Fruit fly (Drosophila melanogaster) whole organism, embryonic: Measurements from ENCODE around the gene Teh1.

Experiments
- Abd-B ChIP-seq: fragments of 200-800 bp; sonication (Bioruptor generic); optimal IDR thresholded peaks from 2 replicates; lab custom pipeline; 2018; ENCODE audit warnings: missing biosample characterization, mild to moderate bottlenecking, missing genetic modification characterization, moderate library complexity
- Bteb2 ChIP-seq: fragments of 200-800 bp; sonication (Bioruptor generic); optimal IDR thresholded peaks from 2 replicates; lab custom pipeline; 2016; ENCODE audit warnings: missing biosample characterization, missing genetic modification characterization
- CG10431 ChIP-seq: fragments of 200-800 bp; sonication (Bioruptor generic); optimal IDR thresholded peaks from 3 replicates; lab custom pipeline; 2018; ENCODE audit warnings: missing biosample characterization, mild to moderate bottlenecking, missing genetic modification characterization
- CG10979 ChIP-seq: fragments of 200-800 bp; sonication (Bioruptor generic); optimal IDR thresholded peaks from 2 replicates; lab custom pipeline; 2018; ENCODE audit warnings: missing biosample characterization, mild to moderate bottlenecking, missing genetic modification characterization, moderate library complexity
- CG11093 ChIP-seq: fragments of 200-800 bp; sonication (Bioruptor generic); IDR thresholded peaks from 3 replicates; pipeline ENCODE4 v1.3.6; 2022; ENCODE audit warnings: missing biosample characterization, missing genetic modification characterization
- CG11696 ChIP-seq: fragments of 200-800 bp; sonication (Bioruptor generic); IDR thresholded peaks from 2 replicates; pipeline ENCODE4 v1.3.6; 2022; ENCODE audit warnings: missing biosample characterization, missing genetic modification characterization
- CG12236 ChIP-seq: fragments of 200-800 bp; sonication (Bioruptor generic); optimal IDR thresholded peaks from 2 replicates; lab custom pipeline; 2016; ENCODE audit warnings: missing biosample characterization, missing genetic modification characterization
- CG13624 ChIP-seq: fragments of 200-800 bp; sonication (Bioruptor generic); optimal IDR thresholded peaks from 2 replicates; lab custom pipeline; 2016; ENCODE audit warnings: missing biosample characterization, missing genetic modification characterization
- CG14965 ChIP-seq: fragments of 200-800 bp; sonication (Bioruptor generic); optimal IDR thresholded peaks from 2 replicates; lab custom pipeline; 2016; ENCODE audit warnings: missing biosample characterization, missing genetic modification characterization, borderline replicate concordance
- CG16779 ChIP-seq: fragments of 200-800 bp; sonication (Bioruptor generic); IDR thresholded peaks from 2 replicates; pipeline ENCODE4 v1.3.6; 2022; ENCODE audit warnings: missing biosample characterization, missing genetic modification characterization
- CG2120 ChIP-seq: fragments of 200-800 bp; sonication (Bioruptor generic); optimal IDR thresholded peaks from 3 replicates; lab custom pipeline; 2016; ENCODE audit warnings: missing biosample characterization, missing genetic modification characterization
- CG31365 ChIP-seq: fragments of 200-800 bp; sonication (Bioruptor generic); optimal IDR thresholded peaks from 2 replicates; lab custom pipeline; 2018; ENCODE audit warnings: missing biosample characterization, mild to moderate bottlenecking, missing genetic modification characterization
- CG4730 ChIP-seq: fragments of 200-800 bp; sonication (Bioruptor generic); IDR thresholded peaks from 2 replicates; pipeline ENCODE4 v1.3.6; 2022; ENCODE audit warnings: missing biosample characterization, missing genetic modification characterization
- CG4820 ChIP-seq: fragments of 200-800 bp; sonication (Bioruptor generic); optimal IDR thresholded peaks from 3 replicates; lab custom pipeline; 2016; ENCODE audit warnings: missing biosample characterization, missing genetic modification characterization
- CG6854 ChIP-seq: fragments of 200-800 bp; sonication (Bioruptor generic); optimal IDR thresholded peaks from 3 replicates; lab custom pipeline; 2017; ENCODE audit warnings: missing biosample characterization, mild to moderate bottlenecking, missing genetic modification characterization
- CG7372 ChIP-seq: fragments of 200-800 bp; sonication (Bioruptor generic); IDR thresholded peaks from 2 replicates; pipeline ENCODE4 v1.3.6; 2022; ENCODE audit warnings: missing biosample characterization, missing genetic modification characterization
- CG7963 ChIP-seq: fragments of 200-800 bp; sonication (Bioruptor generic); IDR thresholded peaks from 3 replicates; pipeline ENCODE4 v1.3.6; 2022; ENCODE audit warnings: missing biosample characterization, missing genetic modification characterization; ENCODE audit not compliant: partially characterized antibody
- CG8478 ChIP-seq: fragments of >200 bp; optimal IDR thresholded peaks from 2 replicates; lab custom pipeline; 2018
- CG9797 ChIP-seq: fragments of 200-800 bp; sonication (Bioruptor generic); optimal IDR thresholded peaks from 3 replicates; lab custom pipeline; 2018; ENCODE audit warnings: missing biosample characterization, mild to moderate bottlenecking, missing genetic modification characterization
- Camta ChIP-seq: fragments of 200-800 bp; sonication (Bioruptor generic); optimal IDR thresholded peaks from 2 replicates; lab custom pipeline; 2016; ENCODE audit warnings: missing biosample characterization, missing genetic modification characterization
- E2f2 ChIP-seq: fragments of 200-800 bp; sonication (Bioruptor generic); IDR thresholded peaks from 2 replicates; pipeline ENCODE4 v1.3.6; 2022; ENCODE audit warnings: missing biosample characterization, missing genetic modification characterization
- Fer3 ChIP-seq: fragments of 200-800 bp; sonication (Bioruptor generic); optimal IDR thresholded peaks from 2 replicates; lab custom pipeline; 2018; ENCODE audit warnings: missing biosample characterization, mild to moderate bottlenecking, missing genetic modification characterization, moderate library complexity
- Hmr ChIP-seq: fragments of 200-800 bp; sonication (Bioruptor generic); optimal IDR thresholded peaks from 3 replicates; lab custom pipeline; 2017; ENCODE audit warnings: mild to moderate bottlenecking, missing biosample characterization, missing genetic modification reagents, missing genetic modification characterization
- Lim3 ChIP-seq: fragments of 200-800 bp; sonication (Bioruptor generic); IDR thresholded peaks from 2 replicates; pipeline ENCODE4 v1.3.6; 2022; ENCODE audit warnings: missing biosample characterization, missing genetic modification characterization
- MESR4 ChIP-seq: fragments of 200-800 bp; sonication (Bioruptor generic); optimal IDR thresholded peaks from 2 replicates; lab custom pipeline; 2018; ENCODE audit warnings: missing biosample characterization, mild to moderate bottlenecking, missing genetic modification characterization, moderate library complexity
- NK7.1 ChIP-seq: fragments of 200-800 bp; sonication (Bioruptor generic); optimal IDR thresholded peaks from 3 replicates; lab custom pipeline; 2016; ENCODE audit warnings: missing biosample characterization, missing genetic modification characterization
- Neu2 ChIP-seq: fragments of 200-800 bp; sonication (Bioruptor generic); optimal IDR thresholded peaks from 3 replicates; lab custom pipeline; 2016; ENCODE audit warnings: missing biosample characterization, missing genetic modification characterization, borderline replicate concordance
- PHDP ChIP-seq: fragments of 200-800 bp; sonication (Bioruptor generic); optimal IDR thresholded peaks from 3 replicates; lab custom pipeline; 2018; ENCODE audit warnings: missing biosample characterization, mild to moderate bottlenecking, missing genetic modification characterization, moderate library complexity
- Pdp1 ChIP-seq, 2 experiments: fragments of 200-800 bp; sonication (Bioruptor generic); optimal IDR thresholded peaks; 3 replicates each; lab custom pipeline; 2016; ENCODE audit warnings: missing biosample characterization in 2 of 2, missing genetic modification characterization in 2 of 2, mild to moderate bottlenecking in 1 of 2, moderate library complexity in 1 of 2
- Side ChIP-seq: fragments of 200-800 bp; sonication (Bioruptor generic); optimal IDR thresholded peaks from 2 replicates; lab custom pipeline; 2016; ENCODE audit warnings: missing biosample characterization, missing genetic modification characterization
- Trl ChIP-seq, 3 experiments: fragments of >200 bp in 2 of 3; fragments of 200-800 bp in 1 of 3; sonication (Bioruptor generic) in 1 of 3; optimal IDR thresholded peaks; 2 replicates in 1 of 3; 3 replicates in 2 of 3; lab custom pipeline; 2016 to 2017; ENCODE audit warnings: missing biosample characterization in 1 of 3, missing genetic modification characterization in 1 of 3
- dmrt11E ChIP-seq: fragments of 200-800 bp; sonication (Bioruptor generic); optimal IDR thresholded peaks from 3 replicates; lab custom pipeline; 2018; ENCODE audit warnings: missing biosample characterization, mild to moderate bottlenecking, missing genetic modification characterization, moderate library complexity
- dysf ChIP-seq: fragments of 200-800 bp; sonication (Bioruptor generic); IDR thresholded peaks from 3 replicates; pipeline ENCODE4 v1.3.6; 2022; ENCODE audit warnings: missing biosample characterization, missing genetic modification characterization
- esg ChIP-seq: fragments of 200-800 bp; sonication (Bioruptor generic); conservative IDR thresholded peaks from 2 replicates; pipeline ENCODE4 v1.3.6; 2022; ENCODE audit warnings: missing biosample characterization, missing genetic modification characterization
- ewg ChIP-seq: fragments of 200-800 bp; sonication (Bioruptor generic); optimal IDR thresholded peaks from 3 replicates; lab custom pipeline; 2017; ENCODE audit warnings: mild to moderate bottlenecking, missing biosample characterization, missing genetic modification reagents, missing genetic modification characterization
- ftz-f1 ChIP-seq: fragments of 200-800 bp; sonication (Bioruptor generic); optimal IDR thresholded peaks from 2 replicates; lab custom pipeline; 2016; ENCODE audit warnings: missing biosample characterization, missing genetic modification characterization
- hth ChIP-seq: fragments of >200 bp; optimal IDR thresholded peaks from 2 replicates; lab custom pipeline; 2017; ENCODE audit warnings: inconsistent platforms
- kah ChIP-seq: fragments of 200-800 bp; sonication (Bioruptor generic); optimal IDR thresholded peaks from 2 replicates; lab custom pipeline; 2018; ENCODE audit warnings: missing biosample characterization, mild to moderate bottlenecking, missing genetic modification characterization
- maf-S ChIP-seq: fragments of 200-800 bp; sonication (Bioruptor generic); optimal IDR thresholded peaks from 2 replicates; lab custom pipeline; 2016; ENCODE audit warnings: missing biosample characterization, missing genetic modification characterization
- odd ChIP-seq: fragments of 200-800 bp; sonication (Bioruptor generic); optimal IDR thresholded peaks from 2 replicates; lab custom pipeline; 2017; ENCODE audit warnings: missing biosample characterization, mild to moderate bottlenecking, missing genetic modification characterization
- prd ChIP-seq, 3 experiments: fragments of >200 bp in 2 of 3; fragments of 200-800 bp in 1 of 3; sonication (Bioruptor generic) in 1 of 3; optimal IDR thresholded peaks in 2 of 3; IDR thresholded peaks in 1 of 3; 2 replicates in 2 of 3; 3 replicates in 1 of 3; pipeline versions ENCODE4 v1.3.6 to Lab custom; 2017 to 2022; ENCODE audit warnings: missing biosample characterization in 1 of 3, missing genetic modification characterization in 1 of 3
- run ChIP-seq: fragments of 200-800 bp; sonication (Bioruptor generic); optimal IDR thresholded peaks from 3 replicates; lab custom pipeline; 2018; ENCODE audit warnings: missing biosample characterization, mild to moderate bottlenecking, missing genetic modification characterization
- shn ChIP-seq: fragments of 200-800 bp; sonication (Bioruptor generic); optimal IDR thresholded peaks from 3 replicates; lab custom pipeline; 2016; ENCODE audit warnings: missing biosample characterization, missing genetic modification characterization
- sima ChIP-seq: fragments of 200-800 bp; sonication (Bioruptor generic); optimal IDR thresholded peaks from 2 replicates; lab custom pipeline; 2016; ENCODE audit warnings: missing biosample characterization, missing genetic modification characterization
- slbo ChIP-seq: fragments of 200-800 bp; sonication (Bioruptor generic); IDR thresholded peaks from 2 replicates; pipeline ENCODE4 v1.3.6; 2022; ENCODE audit warnings: missing biosample characterization, missing genetic modification characterization
- tx ChIP-seq: fragments of 200-800 bp; sonication (Bioruptor generic); optimal IDR thresholded peaks from 2 replicates; lab custom pipeline; 2016; ENCODE audit warnings: missing biosample characterization, missing genetic modification characterization
- wdn ChIP-seq: fragments of 200-800 bp; sonication (Bioruptor generic); IDR thresholded peaks from 2 replicates; pipeline ENCODE4 v1.3.6; 2022; ENCODE audit warnings: missing biosample characterization, missing genetic modification characterization
- zen2 ChIP-seq: fragments of 200-800 bp; sonication (Bioruptor generic); IDR thresholded peaks from 3 replicates; pipeline ENCODE4 v1.3.6; 2022; ENCODE audit warnings: missing biosample characterization, missing genetic modification characterization; ENCODE audit not compliant: partially characterized antibody
- zfh1 ChIP-seq: fragments of 200-800 bp; sonication (Bioruptor generic); IDR thresholded peaks from 3 replicates; pipeline ENCODE4 v1.3.6; 2022; ENCODE audit warnings: missing biosample characterization, missing genetic modification characterization

Teh1 gene

DNA sequence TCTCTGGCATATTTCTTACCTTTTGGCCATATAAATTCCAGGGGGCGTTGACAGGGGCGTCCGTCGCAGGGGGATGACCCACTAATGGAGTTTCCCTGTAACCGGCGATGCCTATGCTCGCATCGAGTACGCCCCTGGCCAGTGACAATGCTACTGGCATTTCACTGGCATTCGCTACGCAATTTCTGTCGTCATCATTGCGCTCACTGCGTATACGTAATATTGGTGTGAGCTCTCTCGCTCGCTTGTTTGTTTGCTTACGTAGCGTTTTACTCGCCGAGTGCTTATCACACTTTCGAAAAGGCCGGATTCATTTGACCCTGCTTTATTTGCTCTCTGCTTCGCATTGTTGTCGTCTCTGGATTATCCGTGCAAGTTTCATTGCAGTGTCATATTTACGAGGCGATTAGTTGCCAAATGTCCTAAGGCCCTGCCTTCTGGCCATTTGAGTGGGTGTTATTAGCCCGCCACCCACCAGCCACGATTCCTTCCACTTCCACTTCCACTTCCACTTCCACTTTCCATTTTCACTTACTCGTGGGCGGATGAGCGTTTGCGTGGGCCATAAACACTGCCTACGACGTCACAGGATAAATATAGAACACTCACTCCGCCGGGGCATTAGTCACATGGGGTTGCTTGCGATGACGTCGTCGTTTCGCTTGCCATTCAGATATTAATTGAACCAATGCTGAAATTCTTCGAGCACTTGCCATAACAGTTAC lies 16.7 kb upstream of the Teh1 start (continued):
- TF ChIP-seq maf-S (peak; percentile 64), PHDP (tag; lab: Kevin White, UChicago) (peak; percentile 39), hth (lab: Kevin White, UChicago) (no peak), ewg (GFP tag; lab: Kevin White, UChicago) (no peak), tx (peak; percentile 56), CG12236 (GFP tag; lab: Kevin White, UChicago) (no peak), wdn (GFP tag; lab: Robert Waterston, UW) (peak; percentile 68), CG10979 (tag; lab: Kevin White, UChicago) (peak; percentile 33), sima (GFP tag; lab: Kevin White, UChicago) (no peak), dysf (GFP tag; lab: Robert Waterston, UW) (peak; percentile 57; the same call in 2 of the 3 replicates), CG4730 (peak; percentile 35), Pdp1 (GFP tag; optimal IDR thresholded peaks at IDR 0.05; lab: Kevin White, UChicago) (peak; percentile 43 to 93), esg (GFP tag; lab: Robert Waterston, UW) (peak; percentile 17; the same call in 1 of the 2 replicates), CG10431 (GFP tag; lab: Kevin White, UChicago) (no peak), CG9797 (GFP tag; lab: Kevin White, UChicago) (no peak), Side (peak; percentile 3), Abd-B (no peak), odd (GFP tag; lab: Kevin White, UChicago) (peak; percentile 55), Trl (optimal IDR thresholded peaks at IDR 0.05; lab: Kevin White, UChicago) (peak; percentile 7 to 35), Trl (GFP tag; optimal IDR thresholded peaks at IDR 0.05; lab: Kevin White, UChicago) (peak; percentile 49), CG14965 (GFP tag; lab: Kevin White, UChicago) (no peak), CG8478 (lab: Kevin White, UChicago) (no peak), Camta (GFP tag; lab: Kevin White, UChicago) (no peak), Hmr (peak; percentile 72), E2f2 (GFP tag; lab: Robert Waterston, UW) (no peak), CG16779 (GFP tag; lab: Robert Waterston, UW) (peak; percentile 60), CG31365 (tag; lab: Kevin White, UChicago) (no peak), Neu2 (GFP tag; lab: Kevin White, UChicago) (no peak), kah (GFP tag; lab: Kevin White, UChicago) (no peak), CG7372 (GFP tag; lab: Robert Waterston, UW) (peak; percentile 88), zfh1 (peak; percentile 59; the same call in 1 of the 3 replicates), Bteb2 (GFP tag; lab: Kevin White, UChicago) (peak; percentile 40), shn (GFP tag; lab: Kevin White, UChicago) (peak; percentile 23), run (no peak), CG7963 (no peak), prd (optimal IDR thresholded peaks at IDR 0.05; lab: Kevin White, UChicago) (no peak), prd (GFP tag; IDR thresholded peaks at IDR 0.05; lab: Robert Waterston, UW) (peak; percentile 53; the same call in 2 of the 3 replicates), CG2120 (GFP tag; lab: Kevin White, UChicago) (peak; percentile 85), dmrt11E (tag; lab: Kevin White, UChicago) (no peak), CG13624 (peak; percentile 72), NK7.1 (GFP tag; lab: Kevin White, UChicago) (no peak), slbo (GFP tag; lab: Robert Waterston, UW) (peak; percentile 87), Fer3 (tag; lab: Kevin White, UChicago) (peak; percentile 51), Lim3 (GFP tag; lab: Robert Waterston, UW) (no peak), CG11093 (GFP tag; lab: Robert Waterston, UW) (no peak), MESR4 (no peak), CG4820 (GFP tag; lab: Kevin White, UChicago) (no peak), ftz-f1 (GFP tag; lab: Kevin White, UChicago) (peak; percentile 34), zen2 (no peak), CG11696 (GFP tag; lab: Robert Waterston, UW) (no peak), CG6854 (GFP tag; lab: Kevin White, UChicago) (no peak)
